Worm (Caenorhabditis elegans) whole organism, young adult: Measurements from ENCODE around the gene algn-13.

Experiments
- B0336.3 ChIP-seq: fragments of 200-800 bp; sonication (Bioruptor generic); IDR thresholded peaks from 2 replicates; pipeline ENCODE4 v1.3.6; 2022; ENCODE audit warnings: missing genetic modification characterization, missing compliant biosample characterization
- C06A6.2 ChIP-seq: fragments of 200-800 bp; sonication (Bioruptor generic); conservative IDR thresholded peaks from 2 replicates; pipeline ENCODE4 v1.3.6; 2022; ENCODE audit warnings: missing genetic modification characterization, missing compliant biosample characterization
- D2030.7 ChIP-seq: fragments of 200-800 bp; sonication (Bioruptor generic); IDR thresholded peaks from 2 replicates; pipeline ENCODE4 v1.3.6; 2022; ENCODE audit warnings: missing genetic modification reagents, missing genetic modification characterization, missing compliant biosample characterization
- F23B12.7 ChIP-seq: sonication (generic microtip); optimal IDR thresholded peaks from 2 replicates; lab custom pipeline; 2017; ENCODE audit warnings: missing genetic modification characterization, mild to moderate bottlenecking, missing compliant biosample characterization, antibody characterized with exemption, moderate library complexity; ENCODE audit not compliant: insufficient read depth
- F33H1.4 ChIP-seq: fragments of 200-800 bp; sonication (Bioruptor generic); IDR thresholded peaks from 2 replicates; pipeline ENCODE4 v1.3.6; 2022; ENCODE audit warnings: missing genetic modification reagents, missing genetic modification characterization, missing compliant biosample characterization
- F49E8.2 ChIP-seq: sonication (generic microtip); optimal IDR thresholded peaks from 3 replicates; lab custom pipeline; 2017; ENCODE audit warnings: missing genetic modification characterization, mild to moderate bottlenecking, missing compliant biosample characterization, antibody characterized with exemption, moderate library complexity; ENCODE audit not compliant: insufficient read depth
- T07F8.4 ChIP-seq: sonication (generic microtip); optimal IDR thresholded peaks from 2 replicates; lab custom pipeline; 2016; ENCODE audit warnings: mild to moderate bottlenecking, missing genetic modification characterization, moderate library complexity, missing compliant biosample characterization
- Y56A3A.18 ChIP-seq: fragments of 200-800 bp; sonication (Bioruptor generic); IDR thresholded peaks from 2 replicates; pipeline ENCODE4 v1.3.6; 2022; ENCODE audit warnings: missing genetic modification reagents, missing genetic modification characterization, missing compliant biosample characterization
- ama-1 ChIP-seq, 3 experiments: fragments of 150-350 bp in 1 of 3; sonication (generic microtip) in 2 of 3; optimal IDR thresholded peaks; 2 replicates each; lab custom pipeline; 2014 to 2018; ENCODE audit warnings: missing biosample characterization in 2 of 3, missing genetic modification characterization in 2 of 3, missing genetic modification reagents in 2 of 3
- aptf-2 ChIP-seq: fragments of 200-800 bp; sonication (Bioruptor generic); conservative IDR thresholded peaks from 2 replicates; pipeline ENCODE4 v1.3.6; 2022; ENCODE audit warnings: missing genetic modification reagents, missing genetic modification characterization, missing compliant biosample characterization
- aptf-3 ChIP-seq: fragments of 200-800 bp; sonication (Bioruptor generic); IDR thresholded peaks from 2 replicates; pipeline ENCODE4 v1.3.6; 2022; ENCODE audit warnings: missing genetic modification characterization, missing compliant biosample characterization
- athp-1 ChIP-seq: sonication (generic microtip); optimal IDR thresholded peaks from 2 replicates; lab custom pipeline; 2017; ENCODE audit warnings: mild to moderate bottlenecking, missing genetic modification characterization, missing compliant biosample characterization
- bed-2 ChIP-seq: fragments of 200-800 bp; sonication (Bioruptor generic); IDR thresholded peaks from 2 replicates; pipeline ENCODE4 v1.3.6; 2022; ENCODE audit warnings: missing genetic modification reagents, missing genetic modification characterization, missing compliant biosample characterization
- ccch-3 ChIP-seq: fragments of 200-800 bp; sonication (Bioruptor generic); optimal IDR thresholded peaks from 2 replicates; lab custom pipeline; 2018; ENCODE audit warnings: mild to moderate bottlenecking, missing genetic modification characterization, missing compliant biosample characterization
- cebp-2 ChIP-seq: fragments of 200-800 bp; sonication (Bioruptor generic); IDR thresholded peaks from 2 replicates; pipeline ENCODE4 v1.3.6; 2022; ENCODE audit warnings: missing genetic modification characterization, missing compliant biosample characterization
- chd-7 ChIP-seq: sonication (generic microtip); optimal IDR thresholded peaks from 2 replicates; lab custom pipeline; 2016; ENCODE audit warnings: mild to moderate bottlenecking, missing genetic modification characterization, moderate library complexity, missing compliant biosample characterization
- die-1 ChIP-seq: sonication (generic microtip); optimal IDR thresholded peaks from 2 replicates; lab custom pipeline; 2016; ENCODE audit warnings: missing genotype, mild to moderate bottlenecking, missing genetic modification characterization, missing compliant biosample characterization
- egl-44 ChIP-seq: fragments of 200-800 bp; sonication (Bioruptor generic); IDR thresholded peaks from 2 replicates; pipeline ENCODE4 v1.3.6; 2022; ENCODE audit warnings: missing genetic modification reagents, missing genetic modification characterization, missing compliant biosample characterization
- ets-4 ChIP-seq: fragments of 200-800 bp; sonication (Bioruptor generic); optimal IDR thresholded peaks from 2 replicates; lab custom pipeline; 2018; ENCODE audit warnings: mild to moderate bottlenecking, missing genetic modification characterization, missing compliant biosample characterization
- him-1 ChIP-seq: sonication (generic microtip); optimal IDR thresholded peaks from 2 replicates; lab custom pipeline; 2016; ENCODE audit warnings: missing genotype, missing genetic modification reagents, missing genetic modification characterization, missing compliant biosample characterization
- hrde-1 ChIP-seq: sonication (generic microtip); optimal IDR thresholded peaks from 2 replicates; lab custom pipeline; 2016; ENCODE audit warnings: missing genetic modification characterization, mild to moderate bottlenecking, missing compliant biosample characterization, moderate library complexity, missing genotype, missing genetic modification reagents, borderline replicate concordance
- lag-1 ChIP-seq: fragments of 200-800 bp; sonication (Bioruptor generic); IDR thresholded peaks from 2 replicates; pipeline ENCODE4 v1.3.6; 2022; ENCODE audit warnings: missing genetic modification reagents, missing genetic modification characterization, missing compliant biosample characterization
- lin-26 ChIP-seq: fragments of 200-800 bp; sonication (Bioruptor generic); IDR thresholded peaks from 2 replicates; pipeline ENCODE4 v1.3.6; 2022; ENCODE audit warnings: missing genetic modification reagents, missing genetic modification characterization, missing compliant biosample characterization
- lsy-27 ChIP-seq: sonication (generic microtip); optimal IDR thresholded peaks from 2 replicates; lab custom pipeline; 2017; ENCODE audit warnings: missing genetic modification characterization, mild to moderate bottlenecking, missing compliant biosample characterization, antibody characterized with exemption, missing genotype, borderline replicate concordance; ENCODE audit not compliant: insufficient read depth
- madf-3 ChIP-seq: fragments of 200-800 bp; sonication (Bioruptor generic); IDR thresholded peaks from 2 replicates; pipeline ENCODE4 v1.3.6; 2022; ENCODE audit warnings: missing genetic modification reagents, missing genetic modification characterization, missing compliant biosample characterization
- madf-6 ChIP-seq: fragments of 200-800 bp; sonication (Bioruptor generic); IDR thresholded peaks from 2 replicates; pipeline ENCODE4 v1.3.6; 2022; ENCODE audit warnings: missing genetic modification reagents, missing genetic modification characterization, missing compliant biosample characterization
- mes-4 ChIP-seq: sonication (generic microtip); optimal IDR thresholded peaks from 2 replicates; lab custom pipeline; 2016; ENCODE audit warnings: missing genotype, missing genetic modification characterization, missing compliant biosample characterization
- nfya-1 ChIP-seq: sonication (generic microtip); optimal IDR thresholded peaks from 2 replicates; lab custom pipeline; 2017; ENCODE audit warnings: antibody characterized with exemption, missing compliant biosample characterization, missing genetic modification characterization, borderline replicate concordance; ENCODE audit not compliant: insufficient read depth
- nfya-2 ChIP-seq: fragments of 200-800 bp; sonication (Bioruptor generic); IDR thresholded peaks from 2 replicates; pipeline ENCODE4 v1.3.6; 2022; ENCODE audit warnings: missing genetic modification reagents, missing genetic modification characterization, missing compliant biosample characterization
- nfyb-1 ChIP-seq: fragments of 200-800 bp; sonication (Bioruptor generic); IDR thresholded peaks from 2 replicates; pipeline ENCODE4 v1.3.6; 2022; ENCODE audit warnings: missing genetic modification reagents, missing genetic modification characterization, missing compliant biosample characterization
- nhr-179 ChIP-seq: sonication (generic microtip); optimal IDR thresholded peaks from 2 replicates; lab custom pipeline; 2016; ENCODE audit warnings: mild to moderate bottlenecking, missing genetic modification characterization, missing compliant biosample characterization
- nhr-27 ChIP-seq: fragments of 200-800 bp; sonication (Bioruptor generic); optimal IDR thresholded peaks from 2 replicates; lab custom pipeline; 2018; ENCODE audit warnings: mild to moderate bottlenecking, missing genetic modification characterization, moderate library complexity, missing compliant biosample characterization
- nhr-80 ChIP-seq: sonication (generic microtip); optimal IDR thresholded peaks from 2 replicates; lab custom pipeline; 2016; ENCODE audit warnings: missing genetic modification characterization, missing compliant biosample characterization
- nhr-90 ChIP-seq: sonication (generic microtip); optimal IDR thresholded peaks from 2 replicates; lab custom pipeline; 2016; ENCODE audit warnings: missing genotype, mild to moderate bottlenecking, missing genetic modification characterization, missing compliant biosample characterization
- rcor-1 ChIP-seq: fragments of 200-800 bp; sonication (Bioruptor generic); IDR thresholded peaks from 2 replicates; pipeline ENCODE4 v1.3.6; 2022; ENCODE audit warnings: missing genetic modification reagents, missing genetic modification characterization, missing compliant biosample characterization
- sdz-38 ChIP-seq: sonication (generic microtip); optimal IDR thresholded peaks from 2 replicates; lab custom pipeline; 2016; ENCODE audit warnings: missing genotype, missing genetic modification characterization, missing compliant biosample characterization
- sea-2 ChIP-seq: fragments of 200-800 bp; sonication (Bioruptor generic); IDR thresholded peaks from 2 replicates; pipeline ENCODE4 v1.3.6; 2022; ENCODE audit warnings: missing genetic modification characterization, missing compliant biosample characterization
- snpc-3.4 ChIP-seq: sonication (generic microtip); optimal IDR thresholded peaks from 2 replicates; lab custom pipeline; 2017; ENCODE audit warnings: missing genetic modification characterization, mild to moderate bottlenecking, missing compliant biosample characterization, antibody characterized with exemption, moderate library complexity, missing genotype, missing genetic modification reagents
- snpc-4 ChIP-seq, 5 experiments: fragments of 150-350 bp in 1 of 5; sonication (generic microtip) in 4 of 5; optimal IDR thresholded peaks; 2 replicates each; lab custom pipeline; 2014 to 2018; ENCODE audit warnings: missing genetic modification characterization in 5 of 5, missing biosample characterization in 3 of 5, antibody characterized with exemption in 2 of 5, mild to moderate bottlenecking in 2 of 5, missing compliant biosample characterization in 2 of 5, missing genotype in 2 of 5, moderate library complexity in 2 of 5, missing genetic modification reagents in 1 of 5
- tbx-9 ChIP-seq: sonication (generic microtip); optimal IDR thresholded peaks from 2 replicates; lab custom pipeline; 2016; ENCODE audit warnings: borderline replicate concordance, missing genetic modification characterization, inconsistent platforms, missing compliant biosample characterization
- tlf-1 ChIP-seq: fragments of 200-800 bp; sonication (Bioruptor generic); optimal IDR thresholded peaks from 2 replicates; lab custom pipeline; 2018; ENCODE audit warnings: mild to moderate bottlenecking, missing genetic modification characterization, missing compliant biosample characterization
- unc-62 ChIP-seq: fragments of 150-350 bp; optimal IDR thresholded peaks from 2 replicates; lab custom pipeline; 2014; ENCODE audit warnings: missing biosample characterization, missing genetic modification reagents, missing genetic modification characterization
- xnd-1 ChIP-seq: sonication (generic microtip); optimal IDR thresholded peaks from 2 replicates; lab custom pipeline; 2016; ENCODE audit warnings: missing genotype, missing genetic modification reagents, missing genetic modification characterization, missing compliant biosample characterization
- zfh-2 ChIP-seq: fragments of 200-800 bp; sonication (Bioruptor generic); conservative IDR thresholded peaks from 2 replicates; pipeline ENCODE4 v1.3.6; 2022; ENCODE audit warnings: missing genetic modification reagents, missing genetic modification characterization, missing compliant biosample characterization
- zim-3 ChIP-seq: sonication (generic microtip); optimal IDR thresholded peaks from 2 replicates; lab custom pipeline; 2017; ENCODE audit warnings: mild to moderate bottlenecking, missing genetic modification characterization, moderate library complexity, missing compliant biosample characterization
- ztf-25 ChIP-seq: fragments of 200-800 bp; sonication (Bioruptor generic); IDR thresholded peaks from 2 replicates; pipeline ENCODE4 v1.3.6; 2022; ENCODE audit warnings: missing genetic modification reagents, missing genetic modification characterization, missing compliant biosample characterization
- ztf-3 ChIP-seq: fragments of 200-800 bp; sonication (Bioruptor generic); optimal IDR thresholded peaks from 2 replicates; lab custom pipeline; 2018; ENCODE audit warnings: mild to moderate bottlenecking, missing genetic modification characterization, missing compliant biosample characterization

algn-13 gene

ce11 chrV:14008353-14008859, 46.6 kb upstream of the algn-13 start (continued):
- TF ChIP-seq lag-1 (no peak), zim-3 (peak; percentile 27), mes-4 (tag; lab: Kevin White, UChicago) (no peak), ccch-3 (GFP tag; lab: Kevin White, UChicago) (no peak), nhr-27 (no peak), F49E8.2 (tag; lab: Kevin White, UChicago) (peak; percentile 50), tbx-9 (tag; lab: Kevin White, UChicago) (no peak), T07F8.4 (tag; lab: Kevin White, UChicago) (no peak), B0336.3 (GFP tag; lab: Robert Waterston, UW) (peak; percentile 48), xnd-1 (no peak), madf-6 (GFP tag; lab: Robert Waterston, UW) (peak; percentile 63), snpc-4 (GFP tag; optimal IDR thresholded peaks at IDR 0.05; lab: Kevin White, UChicago) (no peak), snpc-4 (tag; optimal IDR thresholded peaks at IDR 0.05; lab: Kevin White, UChicago) (peak in 1 of 4 experiments; percentile 24), nfya-2 (GFP tag; lab: Robert Waterston, UW) (peak; percentile 76; the same call in 1 of the 2 replicates), cebp-2 (no peak), snpc-3.4 (tag; lab: Kevin White, UChicago) (no peak), ztf-25 (no peak), F23B12.7 (no peak), egl-44 (GFP tag; lab: Robert Waterston, UW) (no peak), ama-1 (optimal IDR thresholded peaks at IDR 0.05; lab: Kevin White, UChicago) (no peak), ama-1 (GFP tag; optimal IDR thresholded peaks at IDR 0.05; lab: Kevin White, UChicago) (peak; percentile 32 to 69), sdz-38 (tag; lab: Kevin White, UChicago) (no peak), die-1 (peak; percentile 30), ztf-3 (GFP tag; lab: Kevin White, UChicago) (no peak), him-1 (tag; lab: Kevin White, UChicago) (no peak), bed-2 (GFP tag; lab: Robert Waterston, UW) (no peak), unc-62 (GFP tag; lab: Kevin White, UChicago) (no peak), nfyb-1 (GFP tag; lab: Robert Waterston, UW) (peak; percentile 62; the same call in 1 of the 2 replicates), nhr-90 (tag; lab: Kevin White, UChicago) (peak; percentile 17), zfh-2 (GFP tag; lab: Robert Waterston, UW) (no peak), hrde-1 (tag; lab: Kevin White, UChicago) (no peak), Y56A3A.18 (peak; percentile 65; the same call in 1 of the 2 replicates), madf-3 (GFP tag; lab: Robert Waterston, UW) (peak; percentile 72; the same call in 1 of the 2 replicates), nhr-80 (tag; lab: Kevin White, UChicago) (peak; percentile 88), aptf-2 (GFP tag; lab: Robert Waterston, UW) (no peak), ets-4 (GFP tag; lab: Kevin White, UChicago) (no peak), rcor-1 (GFP tag; lab: Robert Waterston, UW) (peak; percentile 41), tlf-1 (GFP tag; lab: Kevin White, UChicago) (no peak), sea-2 (GFP tag; lab: Robert Waterston, UW) (no peak), D2030.7 (no peak), nhr-179 (tag; lab: Kevin White, UChicago) (no peak), F33H1.4 (GFP tag; lab: Robert Waterston, UW) (peak; percentile 16; the same call in 1 of the 2 replicates), athp-1 (tag; lab: Kevin White, UChicago) (peak; percentile 49), aptf-3 (no peak), chd-7 (tag; lab: Kevin White, UChicago) (no peak), lin-26 (GFP tag; lab: Robert Waterston, UW) (peak; percentile 30; the same call in 1 of the 2 replicates), nfya-1 (tag; lab: Kevin White, UChicago) (no peak), C06A6.2 (GFP tag; lab: Robert Waterston, UW) (no peak), lsy-27 (tag; lab: Kevin White, UChicago) (no peak)
